Fruit fly (Drosophila melanogaster) whole organism, adult: ENCODE measurements around the gene CG13043.

ENCODE experiments used
- CG11617 ChIP-seq: fragments of 200-800 bp; sonication (Bioruptor generic); optimal IDR thresholded peaks from 2 replicates; lab custom pipeline; 2017; ENCODE audit warnings: mild to moderate bottlenecking, missing biosample characterization, missing genetic modification reagents, missing genetic modification characterization
- CG1620 ChIP-seq: fragments of 200-800 bp; sonication (Bioruptor generic); optimal IDR thresholded peaks from 2 replicates; lab custom pipeline; 2016; ENCODE audit warnings: missing biosample characterization, missing genetic modification characterization
- CG33017 ChIP-seq: fragments of 200-800 bp; sonication (Bioruptor generic); optimal IDR thresholded peaks from 2 replicates; lab custom pipeline; 2018; ENCODE audit warnings: missing biosample characterization, mild to moderate bottlenecking, missing genetic modification characterization, moderate library complexity
- CG5204 ChIP-seq: fragments of 200-800 bp; sonication (Bioruptor generic); optimal IDR thresholded peaks from 2 replicates; lab custom pipeline; 2016; ENCODE audit warnings: missing biosample characterization, missing genetic modification characterization
- CG7045 ChIP-seq: fragments of 200-800 bp; sonication (Bioruptor generic); optimal IDR thresholded peaks from 2 replicates; lab custom pipeline; 2017; ENCODE audit warnings: missing biosample characterization, mild to moderate bottlenecking, missing genetic modification characterization
- CG7101 ChIP-seq: fragments of 200-800 bp; sonication (Bioruptor generic); optimal IDR thresholded peaks from 2 replicates; lab custom pipeline; 2018; ENCODE audit warnings: missing biosample characterization, mild to moderate bottlenecking, missing genetic modification characterization, moderate library complexity
- Crg-1 ChIP-seq: fragments of 200-800 bp; sonication (Bioruptor generic); optimal IDR thresholded peaks from 2 replicates; lab custom pipeline; 2016; ENCODE audit warnings: missing biosample characterization, missing genetic modification characterization
- Mnt ChIP-seq: fragments of 200-800 bp; sonication (Bioruptor generic); optimal IDR thresholded peaks from 2 replicates; lab custom pipeline; 2016; ENCODE audit warnings: missing biosample characterization, mild to moderate bottlenecking, missing genetic modification characterization
- bab1 ChIP-seq: fragments of 200-800 bp; sonication (Bioruptor generic); optimal IDR thresholded peaks from 3 replicates; lab custom pipeline; 2019; ENCODE audit warnings: missing biosample characterization, mild to moderate bottlenecking, missing genetic modification characterization, moderate library complexity
- cnc ChIP-seq, 2 experiments: fragments of >200 bp; optimal IDR thresholded peaks; 2 replicates each; lab custom pipeline; 2017
- kay ChIP-seq: fragments of 200-800 bp; sonication (Bioruptor generic); peaks from one replicate; lab custom pipeline; 2016; ENCODE audit warnings: missing biosample characterization, missing genetic modification characterization, borderline replicate concordance
- ovo ChIP-seq: fragments of 200-800 bp; sonication (Bioruptor generic); optimal IDR thresholded peaks from 2 replicates; lab custom pipeline; 2016; ENCODE audit warnings: missing biosample characterization, missing genetic modification characterization
- tj ChIP-seq: fragments of 200-800 bp; sonication (Bioruptor generic); optimal IDR thresholded peaks from 3 replicates; lab custom pipeline; 2017; ENCODE audit warnings: missing biosample characterization, mild to moderate bottlenecking, missing genetic modification characterization, moderate library complexity

dm6 chr3L:16303078-16303477 is 2.6 kb downstream of the CG13043 start, which contains the start of gene CG13044:
- TF ChIP-seq CG7045 (no peak), bab1 (GFP tag; lab: Kevin White, UChicago) (no peak), kay (GFP tag; lab: Kevin White, UChicago) (no peak), CG1620 (GFP tag; lab: Kevin White, UChicago) (no peak), ovo (GFP tag; lab: Kevin White, UChicago) (no peak), CG7101 (tag; lab: Kevin White, UChicago) (no peak), CG11617 (GFP tag; lab: Kevin White, UChicago) (no peak), CG33017 (tag; lab: Kevin White, UChicago) (no peak), CG5204 (GFP tag; lab: Kevin White, UChicago) (no peak), Mnt (no peak), Crg-1 (no peak), cnc (optimal IDR thresholded peaks at IDR 0.05; lab: Kevin White, UChicago) (no peak), tj (GFP tag; lab: Kevin White, UChicago) (no peak)
